Fruit fly (Drosophila melanogaster) whole organism, embryonic: ENCODE data around the gene IntS10.

ENCODE experiments used
- Abd-B ChIP-seq: fragments of 200-800 bp; sonication (Bioruptor generic); optimal IDR thresholded peaks from 2 replicates; lab custom pipeline; 2018; ENCODE audit warnings: missing biosample characterization, mild to moderate bottlenecking, missing genetic modification characterization, moderate library complexity
- Adf1 ChIP-seq: fragments of 200-800 bp; sonication (Bioruptor generic); IDR thresholded peaks from 2 replicates; pipeline ENCODE4 v1.3.6; 2022; ENCODE audit warnings: missing biosample characterization, missing genetic modification characterization
- CG10147 ChIP-seq: fragments of 200-800 bp; sonication (Bioruptor generic); optimal IDR thresholded peaks from 2 replicates; lab custom pipeline; 2019; ENCODE audit warnings: missing biosample characterization, mild to moderate bottlenecking, missing genetic modification characterization, moderate library complexity
- CG10462 ChIP-seq: fragments of 200-800 bp; sonication (Bioruptor generic); optimal IDR thresholded peaks from 2 replicates; lab custom pipeline; 2016; ENCODE audit warnings: missing biosample characterization, missing genetic modification characterization
- CG12219 ChIP-seq: fragments of 200-800 bp; sonication (Bioruptor generic); optimal IDR thresholded peaks from 3 replicates; lab custom pipeline; 2018; ENCODE audit warnings: missing biosample characterization, mild to moderate bottlenecking, missing genetic modification characterization
- CG12236 ChIP-seq: fragments of 200-800 bp; sonication (Bioruptor generic); optimal IDR thresholded peaks from 2 replicates; lab custom pipeline; 2016; ENCODE audit warnings: missing biosample characterization, missing genetic modification characterization
- CG12391 ChIP-seq: fragments of 200-800 bp; sonication (Bioruptor generic); optimal IDR thresholded peaks from 3 replicates; lab custom pipeline; 2018; ENCODE audit warnings: missing biosample characterization, mild to moderate bottlenecking, missing genetic modification characterization, moderate library complexity
- CG12659 ChIP-seq: fragments of 200-800 bp; sonication (Bioruptor generic); optimal IDR thresholded peaks from 3 replicates; lab custom pipeline; 2017; ENCODE audit warnings: mild to moderate bottlenecking, missing biosample characterization, missing genetic modification reagents, missing genetic modification characterization
- CG14710 ChIP-seq: fragments of 200-800 bp; sonication (Bioruptor generic); optimal IDR thresholded peaks from 3 replicates; lab custom pipeline; 2019; ENCODE audit warnings: missing biosample characterization, mild to moderate bottlenecking, missing genetic modification characterization, moderate library complexity
- CG17912 ChIP-seq: fragments of 200-800 bp; sonication (Bioruptor generic); optimal IDR thresholded peaks from 2 replicates; lab custom pipeline; 2018; ENCODE audit warnings: missing biosample characterization, mild to moderate bottlenecking, missing genetic modification characterization
- CG18262 ChIP-seq: fragments of 200-800 bp; optimal IDR thresholded peaks from 3 replicates; lab custom pipeline; 2019; ENCODE audit warnings: missing biosample characterization, mild to moderate bottlenecking, missing genetic modification characterization, moderate library complexity
- CG1832 ChIP-seq: fragments of 200-800 bp; sonication (Bioruptor generic); optimal IDR thresholded peaks from 2 replicates; lab custom pipeline; 2017; ENCODE audit warnings: missing biosample characterization, mild to moderate bottlenecking, missing genetic modification characterization, inconsistent platforms
- CG18599 ChIP-seq: fragments of 200-800 bp; sonication (Bioruptor generic); optimal IDR thresholded peaks from 3 replicates; lab custom pipeline; 2017; ENCODE audit warnings: missing biosample characterization, missing genetic modification characterization, mild to moderate bottlenecking, moderate library complexity, missing genetic modification reagents
- CG2678 ChIP-seq: fragments of 200-800 bp; sonication (Bioruptor generic); optimal IDR thresholded peaks from 3 replicates; lab custom pipeline; 2019; ENCODE audit warnings: missing biosample characterization, mild to moderate bottlenecking, missing genetic modification characterization, moderate library complexity
- CG30020 ChIP-seq: fragments of 200-800 bp; optimal IDR thresholded peaks from 2 replicates; lab custom pipeline; 2019; ENCODE audit warnings: missing biosample characterization, mild to moderate bottlenecking, missing genetic modification characterization, moderate library complexity
- CG32772 ChIP-seq: fragments of 200-800 bp; sonication (Bioruptor generic); IDR thresholded peaks from 2 replicates; pipeline ENCODE4 v1.3.6; 2022; ENCODE audit warnings: missing biosample characterization, missing genetic modification characterization
- CG3407 ChIP-seq: fragments of 200-800 bp; sonication (Bioruptor generic); optimal IDR thresholded peaks from 2 replicates; lab custom pipeline; 2018; ENCODE audit warnings: missing biosample characterization, mild to moderate bottlenecking, missing genetic modification characterization
- CG3995 ChIP-seq: fragments of 200-800 bp; sonication (Bioruptor generic); optimal IDR thresholded peaks from 3 replicates; lab custom pipeline; 2016; ENCODE audit warnings: missing biosample characterization, missing genetic modification characterization
- CG6654 ChIP-seq: fragments of 200-800 bp; sonication (Bioruptor generic); optimal IDR thresholded peaks from 2 replicates; lab custom pipeline; 2017; ENCODE audit warnings: missing biosample characterization, mild to moderate bottlenecking, missing genetic modification characterization
- CG7928 ChIP-seq: fragments of 200-800 bp; sonication (Bioruptor generic); optimal IDR thresholded peaks from 2 replicates; lab custom pipeline; 2017; ENCODE audit warnings: missing biosample characterization, mild to moderate bottlenecking, missing genetic modification characterization
- CG9609 ChIP-seq: fragments of 200-800 bp; sonication (Bioruptor generic); optimal IDR thresholded peaks from 3 replicates; lab custom pipeline; 2016; ENCODE audit warnings: missing biosample characterization, missing genetic modification characterization
- CkIIα-i1 ChIP-seq: fragments of 200-800 bp; sonication (Bioruptor generic); IDR thresholded peaks from 2 replicates; pipeline ENCODE4 v1.3.6; 2022; ENCODE audit warnings: missing biosample characterization, missing genetic modification characterization
- Fer3 ChIP-seq: fragments of 200-800 bp; sonication (Bioruptor generic); optimal IDR thresholded peaks from 2 replicates; lab custom pipeline; 2018; ENCODE audit warnings: missing biosample characterization, mild to moderate bottlenecking, missing genetic modification characterization, moderate library complexity
- Gsc ChIP-seq: fragments of 200-800 bp; sonication (Bioruptor generic); IDR thresholded peaks from 2 replicates; pipeline ENCODE4 v1.3.6; 2022; ENCODE audit warnings: missing biosample characterization, missing genetic modification characterization
- H15 ChIP-seq: fragments of 200-800 bp; sonication (Bioruptor generic); IDR thresholded peaks from 3 replicates; pipeline ENCODE4 v1.3.6; 2022; ENCODE audit warnings: missing biosample characterization, missing genetic modification characterization
- HLH3B ChIP-seq: fragments of 200-800 bp; sonication (Bioruptor generic); IDR thresholded peaks from 2 replicates; pipeline ENCODE4 v1.3.6; 2022; ENCODE audit warnings: missing biosample characterization, missing genetic modification characterization
- HLH4C ChIP-seq: fragments of 200-800 bp; sonication (Bioruptor generic); IDR thresholded peaks from 3 replicates; pipeline ENCODE4 v1.3.6; 2022; ENCODE audit warnings: missing biosample characterization, missing genetic modification characterization; ENCODE audit not compliant: partially characterized antibody
- Hr78 ChIP-seq, 2 experiments: fragments of 200-800 bp in 1 of 2; fragments of >200 bp in 1 of 2; sonication (Bioruptor generic) in 1 of 2; optimal IDR thresholded peaks; 2 replicates each; lab custom pipeline; 2017 to 2019; ENCODE audit warnings: missing biosample characterization in 2 of 2, missing genetic modification characterization in 2 of 2, mild to moderate bottlenecking in 1 of 2, moderate library complexity in 1 of 2
- Six4 ChIP-seq: fragments of 200-800 bp; sonication (Bioruptor generic); optimal IDR thresholded peaks from 2 replicates; lab custom pipeline; 2016; ENCODE audit warnings: missing biosample characterization, missing genetic modification characterization
- Sry-β ChIP-seq: fragments of 200-800 bp; sonication (Bioruptor generic); optimal IDR thresholded peaks from 2 replicates; lab custom pipeline; 2018; ENCODE audit warnings: missing biosample characterization, mild to moderate bottlenecking, missing genetic modification characterization, moderate library complexity
- Taf1 ChIP-seq: fragments of 200-800 bp; sonication (Bioruptor generic); IDR thresholded peaks from 2 replicates; pipeline ENCODE4 v1.3.6; 2022; ENCODE audit warnings: missing biosample characterization, missing genetic modification characterization
- YL-1 ChIP-seq: fragments of 200-800 bp; sonication (Bioruptor generic); optimal IDR thresholded peaks from 3 replicates; lab custom pipeline; 2017; ENCODE audit warnings: missing biosample characterization, mild to moderate bottlenecking, missing genetic modification characterization
- ase ChIP-seq: fragments of 200-800 bp; sonication (Bioruptor generic); IDR thresholded peaks from 3 replicates; pipeline ENCODE4 v1.3.6; 2022; ENCODE audit warnings: missing biosample characterization, missing genetic modification characterization
- bsh ChIP-seq, 2 experiments: fragments of 200-800 bp; sonication (Bioruptor generic); optimal IDR thresholded peaks; 2 replicates each; lab custom pipeline; 2017 to 2018; ENCODE audit warnings: mild to moderate bottlenecking in 2 of 2, missing biosample characterization in 2 of 2, missing genetic modification characterization in 2 of 2, moderate library complexity in 1 of 2
- caup ChIP-seq: fragments of 200-800 bp; sonication (Bioruptor generic); optimal IDR thresholded peaks from 3 replicates; lab custom pipeline; 2017; ENCODE audit warnings: missing biosample characterization, mild to moderate bottlenecking, missing genetic modification characterization, moderate library complexity; ENCODE audit not compliant: severe bottlenecking
- cg ChIP-seq: fragments of 200-800 bp; sonication (Bioruptor generic); optimal IDR thresholded peaks from 3 replicates; lab custom pipeline; 2019; ENCODE audit warnings: missing biosample characterization, mild to moderate bottlenecking, missing genetic modification characterization, moderate library complexity
- dimm ChIP-seq: fragments of 200-800 bp; sonication (Bioruptor generic); IDR thresholded peaks from 2 replicates; pipeline ENCODE4 v1.3.6; 2022; ENCODE audit warnings: missing biosample characterization, missing genetic modification characterization
- gem ChIP-seq: fragments of 200-800 bp; sonication (Bioruptor generic); optimal IDR thresholded peaks from 2 replicates; lab custom pipeline; 2019; ENCODE audit warnings: missing biosample characterization, mild to moderate bottlenecking, missing genetic modification characterization, moderate library complexity
- gsb-n ChIP-seq: fragments of 200-800 bp; sonication (Bioruptor generic); optimal IDR thresholded peaks from 3 replicates; lab custom pipeline; 2018; ENCODE audit warnings: missing biosample characterization, mild to moderate bottlenecking, missing genetic modification characterization
- hb ChIP-seq: fragments of 200-800 bp; sonication (Bioruptor generic); IDR thresholded peaks from 3 replicates; pipeline ENCODE4 v1.3.6; 2022; ENCODE audit warnings: missing biosample characterization, missing genetic modification characterization; ENCODE audit not compliant: partially characterized antibody
- ind ChIP-seq: fragments of 200-800 bp; sonication (Bioruptor generic); optimal IDR thresholded peaks from 3 replicates; lab custom pipeline; 2016; ENCODE audit warnings: missing biosample characterization, missing genetic modification characterization
- insv ChIP-seq, 2 experiments: fragments of 200-800 bp; sonication (Bioruptor generic); optimal IDR thresholded peaks; 3 replicates each; lab custom pipeline; 2016 to 2018; ENCODE audit warnings: missing biosample characterization in 2 of 2, missing genetic modification characterization in 2 of 2
- inv ChIP-seq: fragments of 200-800 bp; sonication (Bioruptor generic); IDR thresholded peaks from 2 replicates; pipeline ENCODE4 v1.3.6; 2022; ENCODE audit warnings: missing biosample characterization, missing genetic modification characterization; ENCODE audit not compliant: partially characterized antibody
- luna ChIP-seq: fragments of 200-800 bp; sonication (Bioruptor generic); optimal IDR thresholded peaks from 2 replicates; lab custom pipeline; 2016; ENCODE audit warnings: missing biosample characterization, missing genetic modification characterization
- pho ChIP-seq: fragments of 200-800 bp; sonication (Bioruptor generic); optimal IDR thresholded peaks from 2 replicates; lab custom pipeline; 2016; ENCODE audit warnings: missing biosample characterization, missing genetic modification characterization
- tna ChIP-seq: fragments of 200-800 bp; sonication (Bioruptor generic); IDR thresholded peaks from 2 replicates; pipeline ENCODE4 v1.3.6; 2022; ENCODE audit warnings: missing biosample characterization, missing genetic modification characterization; ENCODE audit not compliant: partially characterized antibody
- vvl ChIP-seq: fragments of 200-800 bp; sonication (Bioruptor generic); IDR thresholded peaks from 2 replicates; pipeline ENCODE4 v1.3.6; 2022; ENCODE audit warnings: missing biosample characterization, missing genetic modification characterization
- zfh2 ChIP-seq: fragments of 200-800 bp; sonication (Bioruptor generic); optimal IDR thresholded peaks from 2 replicates; lab custom pipeline; 2016; ENCODE audit warnings: missing biosample characterization, missing genetic modification characterization

Gene IntS10

DNA sequence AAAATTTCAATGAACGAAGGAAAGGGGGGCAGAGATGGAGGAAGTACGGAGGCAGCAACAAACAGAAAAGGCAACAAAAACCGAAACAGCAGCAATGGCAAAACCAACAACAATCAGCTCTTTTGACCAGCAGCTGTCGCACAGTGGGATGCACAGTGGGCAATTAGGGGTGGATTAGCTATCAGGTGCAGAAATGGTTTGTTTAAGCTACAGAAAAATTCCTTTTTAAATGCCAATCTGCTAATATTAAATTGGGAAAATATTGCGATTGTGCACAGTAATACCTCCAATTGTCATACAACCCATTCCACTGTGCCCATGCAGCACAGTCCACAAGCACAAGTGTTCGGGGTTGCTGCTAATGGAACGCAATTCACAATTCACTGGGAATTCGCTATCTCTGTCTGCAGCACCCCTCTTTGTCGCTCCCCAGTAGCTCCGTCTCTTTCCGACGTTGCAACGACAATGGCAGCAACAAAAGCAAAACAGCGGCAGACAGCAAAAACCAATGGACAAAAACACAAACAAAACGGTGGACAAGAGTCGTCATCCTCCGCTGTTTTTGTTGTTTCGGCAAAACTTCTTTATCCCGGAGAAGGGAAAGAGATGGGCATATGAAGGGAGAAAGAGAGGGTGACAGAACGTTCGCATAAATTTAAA, 21.4 kb upstream of the IntS10 start (continued):
- TF ChIP-seq ase (GFP tag; lab: Robert Waterston, UW) (peak; percentile 97), insv (GFP tag; optimal IDR thresholded peaks at IDR 0.05; lab: Kevin White, UChicago) (peak; percentile 34 to 35), caup (GFP tag; lab: Kevin White, UChicago) (peak; percentile 81), zfh2 (GFP tag; lab: Kevin White, UChicago) (peak; percentile 86), Adf1 (GFP tag; lab: Robert Waterston, UW) (peak; percentile 63), CG10462 (GFP tag; lab: Kevin White, UChicago) (peak; percentile 88), CG3995 (peak; percentile 19), CG6654 (GFP tag; lab: Kevin White, UChicago) (peak; percentile 62), CG2678 (tag; lab: Kevin White, UChicago) (peak; percentile 85), CG9609 (GFP tag; lab: Kevin White, UChicago) (peak; percentile 96), inv (GFP tag; lab: Robert Waterston, UW) (no peak), hb (GFP tag; lab: Robert Waterston, UW) (peak; percentile 74; the same call in 2 of the 3 replicates), gsb-n (tag; lab: Kevin White, UChicago) (peak; percentile 94), CG32772 (GFP tag; lab: Robert Waterston, UW) (peak; percentile 97), Hr78 (GFP tag; optimal IDR thresholded peaks at IDR 0.05; lab: Kevin White, UChicago) (peak in 1 of 2 experiments; percentile 64), CG12659 (peak; percentile 93), CG1832 (peak; percentile 80), CG7928 (peak; percentile 39), bsh (GFP tag; optimal IDR thresholded peaks at IDR 0.05; lab: Kevin White, UChicago) (peak; percentile 96 to 97), CG17912 (GFP tag; lab: Kevin White, UChicago) (no peak), cg (GFP tag; lab: Kevin White, UChicago) (no peak), CG18262 (tag; lab: Kevin White, UChicago) (peak; percentile 90), luna (peak; percentile 80), CG3407 (GFP tag; lab: Kevin White, UChicago) (peak; percentile 87), H15 (peak; percentile 98), CG12219 (GFP tag; lab: Kevin White, UChicago) (peak; percentile 97), dimm (GFP tag; lab: Robert Waterston, UW) (peak; percentile 94), Sry-β (GFP tag; lab: Kevin White, UChicago) (no peak), CG30020 (peak; percentile 32), CG14710 (tag; lab: Kevin White, UChicago) (peak; percentile 74), CkIIα-i1 (GFP tag; lab: Robert Waterston, UW) (peak; percentile 89), Taf1 (GFP tag; lab: Robert Waterston, UW) (peak; percentile 93), YL-1 (peak; percentile 52), Gsc (GFP tag; lab: Robert Waterston, UW) (peak; percentile 92), pho (peak; percentile 90), Fer3 (tag; lab: Kevin White, UChicago) (peak; percentile 77), HLH3B (GFP tag; lab: Robert Waterston, UW) (peak; percentile 96), CG12236 (GFP tag; lab: Kevin White, UChicago) (peak; percentile 91), CG12391 (peak; percentile 92), CG10147 (GFP tag; lab: Kevin White, UChicago) (peak; percentile 40), tna (GFP tag; lab: Robert Waterston, UW) (0 out of 2 replicates have a peak, but pooled peaks have one; percentile 32), vvl (GFP tag; lab: Robert Waterston, UW) (peak; percentile 98), CG18599 (GFP tag; lab: Kevin White, UChicago) (peak; percentile 85), Abd-B (GFP tag; lab: Kevin White, UChicago) (peak; percentile 92), HLH4C (GFP tag; lab: Robert Waterston, UW) (peak; percentile 49; the same call in 2 of the 3 replicates), Six4 (GFP tag; lab: Kevin White, UChicago) (peak; percentile 87), gem (tag; lab: Kevin White, UChicago) (peak; percentile 96), ind (peak; percentile 91)
